Fruit fly (Drosophila melanogaster) whole organism, prepupa: ENCODE measurements around the gene Smug.

Experiments used
- Blimp-1 ChIP-seq: fragments of 200-800 bp; sonication (Bioruptor generic); optimal IDR thresholded peaks from 3 replicates; lab custom pipeline; 2017; ENCODE audit warnings: missing biosample characterization, missing genetic modification characterization, mild to moderate bottlenecking, moderate library complexity, missing genetic modification reagents
- CG10631 ChIP-seq: fragments of 200-800 bp; sonication (Bioruptor generic); optimal IDR thresholded peaks from 2 replicates; lab custom pipeline; 2016; ENCODE audit warnings: missing biosample characterization, missing genetic modification characterization
- CG10669 ChIP-seq: fragments of 200-800 bp; sonication (Bioruptor generic); optimal IDR thresholded peaks from 3 replicates; lab custom pipeline; 2018; ENCODE audit warnings: missing biosample characterization, mild to moderate bottlenecking, missing genetic modification characterization, moderate library complexity
- CG11294 ChIP-seq: fragments of 200-800 bp; sonication (Bioruptor generic); IDR thresholded peaks from 2 replicates; pipeline ENCODE4 v1.3.6; 2022; ENCODE audit warnings: missing biosample characterization, missing genetic modification characterization
- CG11762 ChIP-seq: fragments of 200-800 bp; sonication (Bioruptor generic); optimal IDR thresholded peaks from 3 replicates; lab custom pipeline; 2016; ENCODE audit warnings: missing biosample characterization, missing genetic modification characterization; ENCODE audit not compliant: insufficient read depth
- CG11902 ChIP-seq: fragments of 200-800 bp; sonication (Bioruptor generic); optimal IDR thresholded peaks from 3 replicates; lab custom pipeline; 2016; ENCODE audit warnings: missing biosample characterization, missing genetic modification characterization
- CG15336 ChIP-seq: fragments of 200-800 bp; sonication (Bioruptor generic); IDR thresholded peaks from 2 replicates; pipeline ENCODE4 v1.3.6; 2022; ENCODE audit warnings: missing biosample characterization, missing genetic modification characterization
- CG1621 ChIP-seq: fragments of 200-800 bp; sonication (Bioruptor generic); optimal IDR thresholded peaks from 3 replicates; lab custom pipeline; 2018; ENCODE audit warnings: missing biosample characterization, mild to moderate bottlenecking, missing genetic modification characterization
- CG16779 ChIP-seq: fragments of 200-800 bp; sonication (Bioruptor generic); optimal IDR thresholded peaks from 3 replicates; lab custom pipeline; 2017; ENCODE audit warnings: missing biosample characterization, mild to moderate bottlenecking, missing genetic modification characterization
- CG3032 ChIP-seq: fragments of 200-800 bp; optimal IDR thresholded peaks from 2 replicates; lab custom pipeline; 2019; ENCODE audit warnings: missing biosample characterization, mild to moderate bottlenecking, missing genetic modification characterization, moderate library complexity
- CG31627 ChIP-seq: fragments of 200-800 bp; sonication (Bioruptor generic); optimal IDR thresholded peaks from 3 replicates; lab custom pipeline; 2016; ENCODE audit warnings: missing biosample characterization, missing genetic modification characterization
- CG32006 ChIP-seq: fragments of 200-800 bp; sonication (Bioruptor generic); optimal IDR thresholded peaks from 3 replicates; lab custom pipeline; 2017; ENCODE audit warnings: missing biosample characterization, mild to moderate bottlenecking, missing genetic modification characterization
- CG3919 ChIP-seq: fragments of 200-800 bp; sonication (Bioruptor generic); optimal IDR thresholded peaks from 3 replicates; lab custom pipeline; 2016; ENCODE audit warnings: missing biosample characterization, missing genetic modification characterization
- CG4318 ChIP-seq: fragments of 200-800 bp; sonication (Bioruptor generic); optimal IDR thresholded peaks from 3 replicates; lab custom pipeline; 2017; ENCODE audit warnings: missing biosample characterization, mild to moderate bottlenecking, missing genetic modification characterization
- CG6163 ChIP-seq: fragments of 200-800 bp; sonication (Bioruptor generic); IDR thresholded peaks from 3 replicates; pipeline ENCODE4 v1.3.6; 2022; ENCODE audit warnings: missing biosample characterization, missing genetic modification characterization
- CG6276 ChIP-seq: fragments of 200-800 bp; sonication (Bioruptor generic); optimal IDR thresholded peaks from 2 replicates; lab custom pipeline; 2017; ENCODE audit warnings: missing biosample characterization, mild to moderate bottlenecking, missing genetic modification characterization
- CG6792 ChIP-seq: fragments of 200-800 bp; sonication (Bioruptor generic); optimal IDR thresholded peaks from 3 replicates; lab custom pipeline; 2016; ENCODE audit warnings: missing biosample characterization, missing genetic modification characterization
- CG6808 ChIP-seq: fragments of 200-800 bp; sonication (Bioruptor generic); optimal IDR thresholded peaks from 3 replicates; lab custom pipeline; 2017; ENCODE audit warnings: missing biosample characterization, missing genetic modification characterization, mild to moderate bottlenecking, moderate library complexity, missing genetic modification reagents
- CG6854 ChIP-seq: fragments of 200-800 bp; sonication (Bioruptor generic); optimal IDR thresholded peaks from 2 replicates; lab custom pipeline; 2017; ENCODE audit warnings: missing biosample characterization, mild to moderate bottlenecking, missing genetic modification characterization
- CG7368 ChIP-seq: fragments of 200-800 bp; sonication (Bioruptor generic); optimal IDR thresholded peaks from 3 replicates; lab custom pipeline; 2016; ENCODE audit warnings: missing biosample characterization, missing genetic modification characterization
- Eip75B ChIP-seq: fragments of 200-800 bp; sonication (Bioruptor generic); optimal IDR thresholded peaks from 3 replicates; lab custom pipeline; 2016; ENCODE audit warnings: missing biosample characterization, missing genetic modification characterization
- Eip78C ChIP-seq: fragments of 200-800 bp; sonication (Bioruptor generic); peaks from one replicate; lab custom pipeline; 2016; ENCODE audit warnings: missing biosample characterization, missing genetic modification characterization
- Eip93F ChIP-seq: fragments of 200-800 bp; sonication (Bioruptor generic); optimal IDR thresholded peaks from 2 replicates; lab custom pipeline; 2016; ENCODE audit warnings: missing biosample characterization, mild to moderate bottlenecking, missing genetic modification characterization
- Ets21C ChIP-seq: fragments of 200-800 bp; sonication (Bioruptor generic); optimal IDR thresholded peaks from 3 replicates; lab custom pipeline; 2016; ENCODE audit warnings: missing biosample characterization, missing genetic modification characterization
- Ets96B ChIP-seq: fragments of 200-800 bp; optimal IDR thresholded peaks from 2 replicates; lab custom pipeline; 2019; ENCODE audit warnings: missing biosample characterization, mild to moderate bottlenecking, missing genetic modification characterization, moderate library complexity
- Hr38 ChIP-seq: sonication (Bioruptor generic); optimal IDR thresholded peaks from 2 replicates; lab custom pipeline; 2016; ENCODE audit warnings: missing biosample characterization, missing genetic modification characterization
- Hr39 ChIP-seq: fragments of 200-800 bp; sonication (Bioruptor generic); optimal IDR thresholded peaks from 2 replicates; lab custom pipeline; 2016; ENCODE audit warnings: missing biosample characterization, missing genetic modification characterization
- Hr4 ChIP-seq: fragments of 200-800 bp; sonication (Bioruptor generic); optimal IDR thresholded peaks from 3 replicates; lab custom pipeline; 2016; ENCODE audit warnings: missing biosample characterization, missing genetic modification characterization
- Lpt ChIP-seq: fragments of 200-800 bp; sonication (Bioruptor generic); optimal IDR thresholded peaks from 3 replicates; lab custom pipeline; 2016; ENCODE audit warnings: missing biosample characterization, missing genetic modification characterization
- OdsH ChIP-seq: fragments of 200-800 bp; sonication (Bioruptor generic); optimal IDR thresholded peaks from 3 replicates; lab custom pipeline; 2016; ENCODE audit warnings: missing biosample characterization, missing genetic modification characterization
- Smox ChIP-seq: fragments of 200-800 bp; sonication (Bioruptor generic); optimal IDR thresholded peaks from 3 replicates; lab custom pipeline; 2016; ENCODE audit warnings: missing biosample characterization, missing genetic modification characterization
- Sox14 ChIP-seq: fragments of 200-800 bp; sonication (Bioruptor generic); optimal IDR thresholded peaks from 3 replicates; lab custom pipeline; 2016; ENCODE audit warnings: missing biosample characterization, missing genetic modification characterization
- achi ChIP-seq: fragments of 200-800 bp; sonication (Bioruptor generic); optimal IDR thresholded peaks from 3 replicates; lab custom pipeline; 2016; ENCODE audit warnings: missing biosample characterization, missing genetic modification characterization
- dac ChIP-seq: fragments of 200-800 bp; sonication (Bioruptor generic); optimal IDR thresholded peaks from 2 replicates; lab custom pipeline; 2017; ENCODE audit warnings: missing biosample characterization, mild to moderate bottlenecking, missing genetic modification characterization
- dsx ChIP-seq: fragments of 200-800 bp; optimal IDR thresholded peaks from 3 replicates; lab custom pipeline; 2019; ENCODE audit warnings: missing biosample characterization, mild to moderate bottlenecking, missing genetic modification characterization, moderate library complexity; ENCODE audit not compliant: poor library complexity, severe bottlenecking
- eg ChIP-seq: fragments of 200-800 bp; sonication (Bioruptor generic); IDR thresholded peaks from 3 replicates; pipeline ENCODE4 v1.3.6; 2022; ENCODE audit warnings: missing biosample characterization, missing genetic modification characterization
- fkh ChIP-seq: fragments of 200-800 bp; sonication (Bioruptor generic); optimal IDR thresholded peaks from 3 replicates; lab custom pipeline; 2017; ENCODE audit warnings: missing biosample characterization, mild to moderate bottlenecking, missing genetic modification characterization, moderate library complexity
- lz ChIP-seq: fragments of 200-800 bp; sonication (Bioruptor generic); optimal IDR thresholded peaks from 3 replicates; lab custom pipeline; 2016; ENCODE audit warnings: missing biosample characterization, missing genetic modification characterization
- net ChIP-seq: fragments of 200-800 bp; sonication (Bioruptor generic); optimal IDR thresholded peaks from 3 replicates; lab custom pipeline; 2016; ENCODE audit warnings: missing biosample characterization, missing genetic modification characterization
- pdm3 ChIP-seq: fragments of 200-800 bp; sonication (Bioruptor generic); optimal IDR thresholded peaks from 3 replicates; lab custom pipeline; 2016; ENCODE audit warnings: missing biosample characterization, missing genetic modification characterization
- salr ChIP-seq, 2 experiments: fragments of 200-800 bp; sonication (Bioruptor generic); optimal IDR thresholded peaks; 3 replicates each; lab custom pipeline; 2016 to 2018; ENCODE audit warnings: missing biosample characterization in 2 of 2, missing genetic modification characterization in 2 of 2, mild to moderate bottlenecking in 1 of 2
- spab ChIP-seq: fragments of 200-800 bp; sonication (Bioruptor generic); optimal IDR thresholded peaks from 2 replicates; lab custom pipeline; 2017; ENCODE audit warnings: missing biosample characterization, mild to moderate bottlenecking, missing genetic modification characterization, missing genetic modification reagents
- ss ChIP-seq, 2 experiments: fragments of 200-800 bp; sonication (Bioruptor generic); optimal IDR thresholded peaks; 2 replicates in 1 of 2; 3 replicates in 1 of 2; lab custom pipeline; 2017 to 2018; ENCODE audit warnings: mild to moderate bottlenecking in 2 of 2, missing biosample characterization in 2 of 2, missing genetic modification characterization in 2 of 2, moderate library complexity in 1 of 2
- svp ChIP-seq: fragments of 200-800 bp; sonication (Bioruptor generic); peaks from one replicate; lab custom pipeline; 2016; ENCODE audit warnings: missing biosample characterization, missing genetic modification characterization

The Smug gene

DNA sequence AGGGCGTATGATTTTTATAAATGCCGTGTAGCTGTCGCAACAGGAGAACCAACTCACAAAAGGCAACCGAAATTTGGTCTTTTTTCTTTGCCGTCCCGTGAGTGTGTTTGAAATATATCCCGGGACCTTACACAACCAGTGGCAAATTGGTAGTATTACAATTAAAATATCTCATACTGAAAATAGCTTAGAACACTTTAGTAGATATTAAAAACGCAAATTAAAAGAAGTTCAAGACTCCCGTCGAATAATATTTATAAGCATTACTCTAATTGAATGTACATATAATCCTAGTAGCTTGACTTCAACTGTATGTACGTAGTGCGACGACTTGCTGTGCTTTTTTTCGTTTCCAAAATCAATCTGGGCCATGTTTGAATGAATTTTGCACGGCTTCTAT lies 27.8 kb downstream of the Smug start:
- TF ChIP-seq pdm3 (no peak), CG15336 (GFP tag; lab: Robert Waterston, UW) (no peak), CG16779 (tag; lab: Kevin White, UChicago) (no peak)

DNA sequence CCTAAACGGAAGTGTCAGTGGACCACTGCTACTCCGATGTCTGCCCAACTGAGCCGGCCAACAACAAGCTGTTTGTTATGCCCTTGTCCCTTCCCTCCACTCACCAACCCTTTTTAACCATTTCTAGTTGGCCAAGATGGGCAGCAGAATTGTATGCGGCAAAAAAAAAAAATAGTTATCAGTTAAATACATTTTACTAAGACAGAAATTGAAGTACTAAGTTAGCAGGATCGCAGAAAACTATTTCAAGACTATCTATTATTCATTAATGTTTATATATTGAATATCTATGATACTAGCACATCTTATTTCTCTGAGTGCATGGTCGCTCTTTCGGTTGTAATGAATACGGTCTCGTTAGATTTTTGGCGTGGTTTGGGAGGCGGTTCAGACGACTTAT lies 41.6 kb downstream of the Smug start:
- TF ChIP-seq fkh (GFP tag; lab: Kevin White, UChicago) = no peak
- no peak for TF ChIP-seq CG10669 (GFP tag; lab: Kevin White, UChicago)
- TF ChIP-seq ss (GFP tag; optimal IDR thresholded peaks at IDR 0.05; lab: Kevin White, UChicago) = no peak
- no peak for TF ChIP-seq Hr39
- no peak for TF ChIP-seq CG7368 (GFP tag; lab: Kevin White, UChicago)
- peak; percentile 9 for TF ChIP-seq CG10631
- TF ChIP-seq dsx (GFP tag; lab: Kevin White, UChicago) = no peak
- TF ChIP-seq Hr4 (GFP tag; lab: Kevin White, UChicago) = no peak
- TF ChIP-seq Ets96B (tag; lab: Kevin White, UChicago) = no peak
- TF ChIP-seq Hr38 (GFP tag; lab: Kevin White, UChicago) = no peak
- TF ChIP-seq CG31627 (GFP tag; lab: Kevin White, UChicago) = no peak
- no peak for TF ChIP-seq Lpt
- TF ChIP-seq salr (GFP tag; optimal IDR thresholded peaks at IDR 0.05; lab: Kevin White, UChicago) = no peak
- TF ChIP-seq CG11762 (GFP tag; lab: Kevin White, UChicago) = no peak
- TF ChIP-seq CG3032 (tag; lab: Kevin White, UChicago) = no peak
- no peak for TF ChIP-seq OdsH (GFP tag; lab: Kevin White, UChicago)
- TF ChIP-seq Eip78C = peak; percentile 70
- TF ChIP-seq dac (GFP tag; lab: Kevin White, UChicago) = no peak
- TF ChIP-seq Ets21C (GFP tag; lab: Kevin White, UChicago) = no peak
- TF ChIP-seq Eip75B (GFP tag; lab: Kevin White, UChicago) = peak; percentile 12
- 0 out of 3 replicates have a peak, but pooled peaks have one; percentile 35 for TF ChIP-seq eg (GFP tag; lab: Robert Waterston, UW)
- TF ChIP-seq CG6808 (GFP tag; lab: Kevin White, UChicago) = no peak
- TF ChIP-seq CG3919 (GFP tag; lab: Kevin White, UChicago) = peak; percentile 13
- TF ChIP-seq achi = no peak
- TF ChIP-seq CG6163 = peak; percentile 65; the same call in 2 of the 3 replicates
- TF ChIP-seq net (GFP tag; lab: Kevin White, UChicago) = no peak
- no peak for TF ChIP-seq Blimp-1 (GFP tag; lab: Kevin White, UChicago)

dm6 chr3R:17193657-17194056 lies 43.3 kb downstream of the Smug start:
- TF ChIP-seq salr (GFP tag; optimal IDR thresholded peaks at IDR 0.05; lab: Kevin White, UChicago) = peak in 1 of 2 experiments; percentile 15
- no peak for TF ChIP-seq CG4318 (GFP tag; lab: Kevin White, UChicago)
- peak; percentile 0 for TF ChIP-seq OdsH (GFP tag; lab: Kevin White, UChicago)
- TF ChIP-seq CG3032 (tag; lab: Kevin White, UChicago) = peak; percentile 45
- peak; percentile 31 for TF ChIP-seq Ets96B (tag; lab: Kevin White, UChicago)
- TF ChIP-seq Sox14 (GFP tag; lab: Kevin White, UChicago) = no peak
- no peak for TF ChIP-seq lz (GFP tag; lab: Kevin White, UChicago)
- no peak for TF ChIP-seq CG11294
- TF ChIP-seq CG10631 = no peak
- TF ChIP-seq Eip93F = no peak
- no peak for TF ChIP-seq Smox (GFP tag; lab: Kevin White, UChicago)
- TF ChIP-seq CG6792 (GFP tag; lab: Kevin White, UChicago) = no peak
- TF ChIP-seq CG6276 (GFP tag; lab: Kevin White, UChicago) = no peak
- no peak for TF ChIP-seq CG11902 (GFP tag; lab: Kevin White, UChicago)
- TF ChIP-seq svp (GFP tag; lab: Kevin White, UChicago) = peak; percentile 1
- TF ChIP-seq CG32006 (GFP tag; lab: Kevin White, UChicago) = no peak
- TF ChIP-seq achi = no peak
- TF ChIP-seq CG10669 (GFP tag; lab: Kevin White, UChicago) = peak; percentile 36
- TF ChIP-seq CG6808 (GFP tag; lab: Kevin White, UChicago) = peak; percentile 30
- peak; percentile 52 for TF ChIP-seq Eip78C
- no peak for TF ChIP-seq Eip75B (GFP tag; lab: Kevin White, UChicago)
- TF ChIP-seq Hr4 (GFP tag; lab: Kevin White, UChicago) = no peak
- no peak for TF ChIP-seq CG6854 (GFP tag; lab: Kevin White, UChicago)
- TF ChIP-seq eg (GFP tag; lab: Robert Waterston, UW) = no peak
- peak; percentile 46 for TF ChIP-seq dsx (GFP tag; lab: Kevin White, UChicago)
- peak; percentile 30 for TF ChIP-seq CG1621 (tag; lab: Kevin White, UChicago)
- TF ChIP-seq spab (GFP tag; lab: Kevin White, UChicago) = peak; percentile 23
- no peak for TF ChIP-seq Hr39
